Worm (Caenorhabditis elegans) whole organism, late embryonic: ENCODE measurements around the gene F35H8.2.

Experiments
- C08G9.2 ChIP-seq: sonication (generic microtip); optimal IDR thresholded peaks from 2 replicates; lab custom pipeline; 2016; ENCODE audit warnings: mild to moderate bottlenecking, missing genetic modification characterization, moderate library complexity, missing compliant biosample characterization
- C38D4.7 ChIP-seq: fragments of 200-800 bp; sonication (Bioruptor generic); optimal IDR thresholded peaks from 2 replicates; lab custom pipeline; 2018; ENCODE audit warnings: mild to moderate bottlenecking, missing genetic modification characterization, moderate library complexity, missing compliant biosample characterization
- F13H6.1 ChIP-seq: sonication (generic microtip); optimal IDR thresholded peaks from 2 replicates; lab custom pipeline; 2016; ENCODE audit warnings: missing genetic modification characterization, missing compliant biosample characterization
- K02D7.2 ChIP-seq: sonication (generic microtip); optimal IDR thresholded peaks from 2 replicates; lab custom pipeline; 2017; ENCODE audit warnings: mild to moderate bottlenecking, missing genetic modification characterization, missing compliant biosample characterization
- K09A11.1 ChIP-seq: sonication (generic microtip); optimal IDR thresholded peaks from 2 replicates; lab custom pipeline; 2017; ENCODE audit warnings: antibody characterized with exemption, mild to moderate bottlenecking, missing genetic modification characterization, missing compliant biosample characterization; ENCODE audit not compliant: insufficient read depth
- ahr-1 ChIP-seq: sonication (generic microtip); optimal IDR thresholded peaks from 2 replicates; lab custom pipeline; 2016; ENCODE audit warnings: missing genetic modification characterization, missing compliant biosample characterization
- ama-1 ChIP-seq: fragments of 150-350 bp; optimal IDR thresholded peaks from 2 replicates; lab custom pipeline; 2014
- ceh-18 ChIP-seq: sonication (generic microtip); optimal IDR thresholded peaks from 2 replicates; lab custom pipeline; 2016; ENCODE audit warnings: missing genetic modification characterization, missing compliant biosample characterization
- ceh-31 ChIP-seq: sonication (generic microtip); optimal IDR thresholded peaks from 2 replicates; lab custom pipeline; 2016; ENCODE audit warnings: missing genetic modification characterization, missing compliant biosample characterization
- ceh-34 ChIP-seq: sonication (generic microtip); optimal IDR thresholded peaks from 2 replicates; lab custom pipeline; 2016; ENCODE audit warnings: mild to moderate bottlenecking, missing genetic modification characterization, missing compliant biosample characterization
- ceh-45 ChIP-seq: fragments of 200-800 bp; sonication (Bioruptor generic); IDR thresholded peaks from 2 replicates; pipeline ENCODE4 v1.3.6; 2022; ENCODE audit warnings: missing genetic modification reagents, missing genetic modification characterization, missing compliant biosample characterization
- ceh-6 ChIP-seq: fragments of 200-800 bp; sonication (Bioruptor generic); optimal IDR thresholded peaks from 2 replicates; lab custom pipeline; 2018; ENCODE audit warnings: mild to moderate bottlenecking, missing genetic modification characterization, missing compliant biosample characterization
- ceh-9 ChIP-seq: sonication (generic microtip); optimal IDR thresholded peaks from 2 replicates; lab custom pipeline; 2016; ENCODE audit warnings: mild to moderate bottlenecking, missing genetic modification characterization, inconsistent platforms, missing compliant biosample characterization
- che-1 ChIP-seq: sonication (generic microtip); optimal IDR thresholded peaks from 2 replicates; lab custom pipeline; 2016; ENCODE audit warnings: mild to moderate bottlenecking, missing genetic modification characterization, missing compliant biosample characterization
- elt-4 ChIP-seq: sonication (generic microtip); optimal IDR thresholded peaks from 2 replicates; lab custom pipeline; 2016; ENCODE audit warnings: missing genetic modification characterization, missing compliant biosample characterization
- ets-4 ChIP-seq: sonication (generic microtip); optimal IDR thresholded peaks from 2 replicates; lab custom pipeline; 2016; ENCODE audit warnings: missing genetic modification characterization, missing compliant biosample characterization
- fax-1 ChIP-seq: sonication (generic microtip); optimal IDR thresholded peaks from 2 replicates; lab custom pipeline; 2016; ENCODE audit warnings: missing genotype, missing genetic modification characterization, missing compliant biosample characterization
- gmeb-2 ChIP-seq: sonication (generic microtip); optimal IDR thresholded peaks from 2 replicates; lab custom pipeline; 2016; ENCODE audit warnings: missing genetic modification characterization, inconsistent platforms, missing compliant biosample characterization
- hlh-8 ChIP-seq: sonication (generic microtip); optimal IDR thresholded peaks from 2 replicates; lab custom pipeline; 2016; ENCODE audit warnings: missing genotype, missing genetic modification characterization, missing compliant biosample characterization
- lim-6 ChIP-seq: sonication (generic microtip); optimal IDR thresholded peaks from 2 replicates; lab custom pipeline; 2016; ENCODE audit warnings: missing genetic modification characterization, missing compliant biosample characterization
- lin-11 ChIP-seq: fragments of 200-800 bp; sonication (Bioruptor generic); optimal IDR thresholded peaks from 2 replicates; lab custom pipeline; 2018; ENCODE audit warnings: mild to moderate bottlenecking, missing genetic modification characterization, missing compliant biosample characterization
- madf-2 ChIP-seq: sonication (generic microtip); optimal IDR thresholded peaks from 2 replicates; lab custom pipeline; 2017; ENCODE audit warnings: missing genetic modification characterization, missing compliant biosample characterization
- nfya-1 ChIP-seq: sonication (generic microtip); optimal IDR thresholded peaks from 2 replicates; lab custom pipeline; 2017; ENCODE audit warnings: missing genetic modification characterization, mild to moderate bottlenecking, missing compliant biosample characterization, antibody characterized with exemption, moderate library complexity
- npax-4 ChIP-seq: sonication (generic microtip); optimal IDR thresholded peaks from 2 replicates; lab custom pipeline; 2016; ENCODE audit warnings: missing genetic modification characterization, missing compliant biosample characterization
- odd-2 ChIP-seq: sonication (generic microtip); optimal IDR thresholded peaks from 2 replicates; lab custom pipeline; 2017; ENCODE audit warnings: antibody characterized with exemption, mild to moderate bottlenecking, missing genetic modification characterization, missing compliant biosample characterization
- pha-2 ChIP-seq: sonication (generic microtip); optimal IDR thresholded peaks from 2 replicates; lab custom pipeline; 2017; ENCODE audit warnings: mild to moderate bottlenecking, missing genetic modification characterization, missing compliant biosample characterization
- pha-4 ChIP-seq: fragments of 150-350 bp; optimal IDR thresholded peaks from 2 replicates; lab custom pipeline; 2018; ENCODE audit warnings: missing biosample characterization, missing genetic modification reagents, missing genetic modification characterization
- rnt-1 ChIP-seq: sonication (generic microtip); optimal IDR thresholded peaks from 2 replicates; lab custom pipeline; 2016; ENCODE audit warnings: missing genetic modification characterization, missing compliant biosample characterization
- syd-9 ChIP-seq: sonication (generic microtip); optimal IDR thresholded peaks from 2 replicates; lab custom pipeline; 2016; ENCODE audit warnings: mild to moderate bottlenecking, missing genetic modification characterization, moderate library complexity, missing compliant biosample characterization
- tbx-7 ChIP-seq: sonication (generic microtip); optimal IDR thresholded peaks from 2 replicates; lab custom pipeline; 2016; ENCODE audit warnings: missing genotype, missing genetic modification characterization, missing compliant biosample characterization
- unc-3 ChIP-seq, 2 experiments: fragments of 200-800 bp in 1 of 2; sonication (Bioruptor generic) in 1 of 2; sonication (generic microtip) in 1 of 2; conservative IDR thresholded peaks in 1 of 2; optimal IDR thresholded peaks in 1 of 2; 2 replicates each; pipeline versions ENCODE4 v1.3.6 to Lab custom; 2016 to 2022; ENCODE audit warnings: missing compliant biosample characterization in 2 of 2, missing genetic modification characterization in 2 of 2, missing genetic modification reagents in 1 of 2
- unc-42 ChIP-seq: sonication (generic microtip); optimal IDR thresholded peaks from 2 replicates; lab custom pipeline; 2016; ENCODE audit warnings: missing genotype, missing genetic modification characterization, missing compliant biosample characterization
- zip-5 ChIP-seq: sonication (generic microtip); optimal IDR thresholded peaks from 2 replicates; lab custom pipeline; 2016; ENCODE audit warnings: missing genetic modification characterization, missing compliant biosample characterization
- ztf-16 ChIP-seq: sonication (generic microtip); optimal IDR thresholded peaks from 2 replicates; lab custom pipeline; 2017; ENCODE audit warnings: missing genetic modification characterization, missing compliant biosample characterization

F35H8.2 gene

DNA sequence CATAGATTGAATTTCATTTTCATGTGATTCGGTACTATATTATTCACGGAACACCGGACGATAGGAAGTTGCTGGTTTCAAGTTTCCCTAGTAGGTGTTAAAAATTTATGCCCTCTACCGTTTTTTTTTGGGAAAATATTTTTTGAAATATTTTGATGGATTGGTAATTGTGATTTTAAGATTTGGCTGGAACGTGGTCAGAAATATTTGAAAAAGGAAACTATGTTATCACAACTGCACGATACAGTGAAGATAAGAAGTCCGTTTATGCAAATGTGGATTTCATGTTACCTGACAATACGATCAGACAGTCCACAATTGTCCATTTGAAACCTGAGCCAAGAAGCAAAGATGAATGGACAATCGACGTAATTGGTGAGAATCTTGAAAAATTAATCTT is 32.3 kb upstream of the F35H8.2 start, which contains the start of gene AH6.17:
AH6.17 (plus strand) TSS at position 185 of the 400 bp plus-strand sequence.
- TF ChIP-seq pha-2 (tag; lab: Kevin White, UChicago) (no peak), ceh-31 (tag; lab: Kevin White, UChicago) (no peak), ceh-34 (no peak), ztf-16 (tag; lab: Kevin White, UChicago) (no peak), gmeb-2 (tag; lab: Kevin White, UChicago) (no peak), elt-4 (no peak), ets-4 (tag; lab: Kevin White, UChicago) (no peak), pha-4 (no peak)

DNA sequence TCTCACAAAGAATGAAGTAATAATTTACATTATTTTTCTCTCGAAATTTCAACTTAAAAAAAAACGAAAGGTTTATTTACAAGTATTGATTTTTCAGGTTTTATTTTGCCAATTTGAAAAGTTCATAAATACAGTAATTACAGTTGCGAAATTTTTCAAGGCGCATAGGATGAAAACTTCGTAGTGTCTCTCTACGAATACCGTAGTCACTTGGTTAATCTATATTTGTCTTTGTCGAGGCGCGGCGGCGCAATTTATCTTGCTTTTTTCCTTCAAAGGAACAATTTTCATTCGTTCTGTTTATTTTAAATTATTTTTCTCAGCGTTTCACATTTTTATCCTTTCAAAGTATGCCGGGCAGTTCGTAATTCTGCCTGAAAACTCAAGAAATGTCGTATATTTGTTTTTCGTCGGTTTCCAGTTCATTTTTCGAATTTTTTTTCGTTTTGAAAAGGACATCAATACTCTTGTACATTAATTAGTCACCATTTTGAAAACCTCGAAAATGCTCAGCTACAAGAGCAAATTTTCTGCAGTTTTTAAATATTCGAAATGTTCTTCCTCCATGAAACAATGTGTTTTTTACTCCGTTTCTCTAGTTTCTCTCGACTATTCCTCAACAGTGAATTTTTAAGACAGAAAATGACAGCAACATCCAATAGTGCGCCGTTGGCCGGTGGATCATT is 31.6 kb upstream of the F35H8.2 start, which contains the start of gene mex-6:
mex-6 (plus strand) TSS at position 636 of the 686 bp plus-strand sequence.
- TF ChIP-seq ama-1 (lab: Kevin White, UChicago): no peak
- TF ChIP-seq rnt-1: no peak
- TF ChIP-seq zip-5: no peak
- no peak for TF ChIP-seq lin-11 (tag; lab: Kevin White, UChicago)
- TF ChIP-seq nfya-1 (tag; lab: Kevin White, UChicago): no peak

DNA sequence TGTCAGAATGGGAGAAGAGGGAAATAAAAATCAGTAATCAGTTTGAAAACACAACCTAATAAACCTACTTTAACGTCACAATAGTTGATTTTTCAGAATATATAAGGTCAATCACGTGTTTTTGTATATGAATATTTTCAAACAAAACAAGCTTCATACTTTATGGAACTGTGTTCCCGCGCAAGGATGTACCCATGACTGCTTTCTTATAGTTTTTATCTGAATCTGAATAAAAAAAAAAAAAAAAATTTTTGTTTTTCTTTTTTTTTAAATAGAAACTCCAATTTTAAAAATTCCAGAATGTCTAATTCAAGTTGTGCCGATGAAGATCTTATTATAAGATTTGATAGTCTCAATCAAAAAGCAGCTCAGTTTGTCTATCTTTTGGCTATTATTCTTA is 26.8 kb upstream of the F35H8.2 start, which contains the start of gene sra-2:
sra-2 (plus strand) TSS at position 301 of the 400 bp plus-strand sequence.
- TF ChIP-seq ets-4 (tag; lab: Kevin White, UChicago): no peak
- TF ChIP-seq tbx-7 (tag; lab: Kevin White, UChicago): no peak
- no peak for TF ChIP-seq syd-9 (tag; lab: Kevin White, UChicago)
- TF ChIP-seq hlh-8 (tag; lab: Kevin White, UChicago): no peak
- TF ChIP-seq ceh-9: no peak
- no peak for TF ChIP-seq ceh-34
- TF ChIP-seq fax-1 (tag; lab: Kevin White, UChicago): no peak
- TF ChIP-seq K02D7.2 (tag; lab: Kevin White, UChicago): no peak
- TF ChIP-seq pha-2 (tag; lab: Kevin White, UChicago): no peak
- TF ChIP-seq elt-4: no peak
- no peak for TF ChIP-seq lim-6 (tag; lab: Kevin White, UChicago)
- TF ChIP-seq npax-4 (tag; lab: Kevin White, UChicago): no peak
- TF ChIP-seq pha-4: no peak
- no peak for TF ChIP-seq madf-2 (tag; lab: Kevin White, UChicago)
- TF ChIP-seq ceh-45 (GFP tag; lab: Robert Waterston, UW): no peak
- TF ChIP-seq K09A11.1 (tag; lab: Kevin White, UChicago): no peak

DNA sequence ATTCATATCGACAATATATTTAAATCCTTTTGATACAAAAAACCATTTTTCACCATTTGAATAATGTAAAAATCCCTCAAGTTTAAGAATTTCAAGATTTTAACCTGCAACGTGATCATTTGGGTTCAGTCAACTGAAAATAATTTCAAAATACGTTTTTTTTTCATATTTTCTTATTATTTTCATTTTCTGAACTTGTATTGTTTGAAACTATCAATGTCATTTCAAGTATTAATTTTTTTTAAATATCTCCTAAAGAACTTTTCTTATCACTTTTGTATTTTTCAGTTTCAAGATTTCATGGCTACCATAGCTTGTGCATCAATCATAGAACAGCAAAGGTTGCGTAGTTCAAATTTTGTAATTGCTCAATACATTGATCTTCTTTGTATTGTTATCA is 23.3 kb upstream of the F35H8.2 start, which contains the start of gene sra-9:
sra-9 (plus strand) TSS at position 301 of the 400 bp plus-strand sequence.
- TF ChIP-seq C38D4.7 (GFP tag; lab: Kevin White, UChicago) (no peak), ceh-18 (tag; lab: Kevin White, UChicago) (no peak), ceh-45 (GFP tag; lab: Robert Waterston, UW) (no peak), gmeb-2 (tag; lab: Kevin White, UChicago) (no peak), unc-3 (GFP tag; conservative IDR thresholded peaks at IDR 0.05; lab: Robert Waterston, UW) (no peak), unc-3 (tag; optimal IDR thresholded peaks at IDR 0.05; lab: Kevin White, UChicago) (no peak), ztf-16 (tag; lab: Kevin White, UChicago) (no peak), odd-2 (tag; lab: Kevin White, UChicago) (no peak), elt-4 (no peak), ama-1 (lab: Kevin White, UChicago) (no peak), F13H6.1 (tag; lab: Kevin White, UChicago) (no peak)

DNA sequence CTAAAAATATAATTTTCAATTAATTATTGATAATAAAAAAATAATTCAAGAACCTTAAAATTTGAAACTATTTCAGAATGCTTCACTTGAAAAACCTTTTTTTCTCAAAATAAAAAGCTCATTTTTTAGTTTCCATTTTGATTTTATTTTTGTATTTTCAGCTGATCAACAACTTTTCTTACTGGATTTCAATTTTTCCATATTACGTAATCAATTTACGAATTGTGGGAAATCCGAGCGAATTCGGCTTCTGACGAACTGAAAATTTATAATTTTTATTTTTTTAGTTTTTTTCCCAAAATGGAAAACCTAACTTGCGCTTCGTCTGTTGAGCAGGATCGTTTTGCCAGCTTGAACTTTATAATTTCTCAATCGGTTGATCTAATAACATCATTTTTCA is 17.9 kb upstream of the F35H8.2 start, which contains the start of gene sra-8:
sra-8 (plus strand) TSS at position 301 of the 400 bp plus-strand sequence.
- TF ChIP-seq pha-4: no peak
- no peak for TF ChIP-seq nfya-1 (tag; lab: Kevin White, UChicago)
- TF ChIP-seq che-1 (tag; lab: Kevin White, UChicago): no peak
- no peak for TF ChIP-seq K02D7.2 (tag; lab: Kevin White, UChicago)
- TF ChIP-seq ztf-16 (tag; lab: Kevin White, UChicago): no peak
- TF ChIP-seq ceh-6 (GFP tag; lab: Kevin White, UChicago): no peak
- TF ChIP-seq ahr-1 (tag; lab: Kevin White, UChicago): no peak
- TF ChIP-seq unc-42 (tag; lab: Kevin White, UChicago): no peak
- no peak for TF ChIP-seq C08G9.2 (tag; lab: Kevin White, UChicago)
- no peak for TF ChIP-seq ceh-9
- TF ChIP-seq ceh-31 (tag; lab: Kevin White, UChicago): no peak
- TF ChIP-seq, all 69 proteins: peak for 0
